Worm (Caenorhabditis elegans) whole organism, L4/young adult: Measurements from ENCODE around the gene Y55F3AM.21.
"Not testable (repeated sequence)": the region's sequence is repeated elsewhere in the genome, so short reads cannot be mapped to it uniquely, and the experiment has no call there.

Source experiments
- W03F9.2 ChIP-seq: fragments of 150-350 bp; optimal IDR thresholded peaks from 2 replicates; lab custom pipeline; 2014; ENCODE audit warnings: missing biosample characterization, missing genetic modification characterization
- dao-5 ChIP-seq: sonication (generic microtip); optimal IDR thresholded peaks from 2 replicates; lab custom pipeline; 2016; ENCODE audit warnings: missing genotype, missing genetic modification characterization, moderate library complexity, missing compliant biosample characterization
- him-1 ChIP-seq: sonication (generic microtip); optimal IDR thresholded peaks from 2 replicates; lab custom pipeline; 2016; ENCODE audit warnings: missing genotype, missing genetic modification reagents, missing genetic modification characterization, missing compliant biosample characterization

The Y55F3AM.21 gene

DNA sequence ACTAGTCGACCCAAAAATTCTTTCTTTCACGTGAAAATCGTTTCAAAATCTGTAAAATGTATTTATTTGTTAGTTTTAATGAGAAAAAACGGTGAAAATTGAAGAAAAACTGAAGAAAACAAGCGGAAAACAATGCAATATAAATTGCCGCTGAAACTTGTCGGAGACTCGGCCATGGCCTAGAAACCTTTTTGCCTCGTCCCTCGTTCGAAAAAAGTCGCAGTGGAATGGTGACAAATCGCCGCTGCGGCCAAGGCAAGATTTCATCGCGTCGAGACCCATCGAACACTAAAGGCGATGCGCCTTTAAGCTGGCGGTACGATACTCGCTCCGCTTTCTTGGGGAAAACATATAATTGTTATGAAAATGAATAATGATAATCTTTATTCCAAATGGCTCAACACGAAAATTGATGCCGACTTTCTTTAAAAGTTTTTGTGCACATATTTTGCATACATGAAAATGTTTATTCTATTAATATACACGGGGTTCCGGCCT is at the start of gene Y55F3AM.21:
Y55F3AM.21 (minus strand) TSS at position 51 of the 498 bp plus-strand sequence.
- not testable (repeated sequence) for TF ChIP-seq W03F9.2 (tag; lab: Kevin White, UChicago); him-1; dao-5

- TF ChIP-seq dao-5 (no peak), him-1 (no peak), W03F9.2 (tag; lab: Kevin White, UChicago) (no peak)
Measured at ce11 chrIV:1097153-1097552, 45.7 kb upstream of the Y55F3AM.21 start, which contains the start of gene cox-18. Gene cox-18, plus strand, starts transcription at chrIV:1097453.

DNA sequence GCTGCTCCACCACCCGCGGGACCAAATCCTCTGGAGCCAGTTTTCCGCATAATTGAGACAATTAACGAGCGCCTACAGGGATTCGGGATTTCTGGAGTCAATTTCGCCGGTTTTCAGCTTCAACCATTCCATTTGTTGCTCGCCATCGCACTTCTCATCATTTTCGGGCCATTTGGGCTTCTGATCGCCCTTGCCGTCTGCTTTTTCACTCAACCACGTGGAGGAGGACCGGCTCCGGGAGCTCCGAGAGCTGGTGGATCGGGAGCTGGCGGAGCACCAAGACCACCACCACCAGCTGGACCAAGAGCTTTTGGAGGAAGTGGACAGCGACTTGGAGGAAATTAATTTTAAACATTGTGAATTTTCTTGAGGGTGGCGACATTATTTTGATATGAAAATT is 44.7 kb upstream of the Y55F3AM.21 start:
- TF ChIP-seq him-1 = no peak

ce11 chrIV:1093870-1094564 is 42.5 kb upstream of the Y55F3AM.21 start, which contains the start of the genes cct-8 and Y55F3AR.2:
Gene cct-8, minus strand, starts transcription at chrIV:1093920.
Gene Y55F3AR.2, plus strand, starts transcription at chrIV:1094541.
- no peak for TF ChIP-seq dao-5
- TF ChIP-seq him-1 = peak; percentile 94
- TF ChIP-seq W03F9.2 (tag; lab: Kevin White, UChicago) = peak; percentile 97

ce11 chrIV:1086913-1087312 is 35.4 kb upstream of the Y55F3AM.21 start, which contains the start of gene csn-4:
Gene csn-4, minus strand, starts transcription at chrIV:1087013.
- TF ChIP-seq W03F9.2 (tag; lab: Kevin White, UChicago) (no peak), him-1 (no peak), dao-5 (no peak)

DNA sequence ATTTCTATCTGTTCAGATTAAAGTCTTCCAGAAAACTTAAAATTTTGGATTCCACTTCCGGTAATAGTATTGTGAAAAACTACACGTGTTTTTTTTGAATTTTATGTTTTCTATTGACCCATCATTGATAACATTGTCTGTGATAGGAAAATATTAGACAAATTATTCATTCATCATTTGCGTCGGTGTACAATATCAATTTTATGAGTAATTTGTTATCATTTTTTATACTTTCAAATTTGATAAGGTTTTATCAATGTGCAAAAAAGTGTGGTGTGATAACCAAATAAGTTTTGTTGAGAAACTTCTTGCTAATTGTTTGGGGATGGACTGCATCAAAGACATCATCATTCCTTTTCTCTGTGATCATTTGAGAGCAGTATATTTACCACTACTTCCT is 24.0 kb upstream of the Y55F3AM.21 start:
- no peak for TF ChIP-seq dao-5
- TF ChIP-seq him-1 = no peak
- TF ChIP-seq W03F9.2 (tag; lab: Kevin White, UChicago) = no peak

- no peak for TF ChIP-seq dao-5
- no peak for TF ChIP-seq him-1
Measured at ce11 chrIV:1074069-1074468, 22.6 kb upstream of the Y55F3AM.21 start.

DNA sequence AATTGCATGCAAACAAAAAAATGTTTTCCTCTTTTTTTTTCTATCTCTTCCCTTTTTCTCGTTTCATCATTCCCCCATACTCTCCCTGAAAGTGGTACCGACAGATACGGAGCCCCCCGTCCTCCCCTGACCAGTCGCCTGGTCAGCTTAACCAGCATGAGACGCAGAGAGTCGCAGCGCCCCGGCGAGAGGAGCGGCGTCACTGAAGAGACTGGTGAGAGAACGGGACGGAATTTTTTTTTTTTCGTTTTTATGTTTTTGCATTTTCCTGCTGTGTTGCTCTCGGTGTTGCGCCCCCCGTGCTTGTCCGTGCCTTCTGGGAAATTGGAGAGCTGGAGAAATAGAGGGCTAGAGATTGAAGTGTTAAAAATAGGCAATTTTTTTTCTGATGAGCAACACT is 18.9 kb upstream of the Y55F3AM.21 start:
- no peak for TF ChIP-seq dao-5
- peak; percentile 14 for TF ChIP-seq W03F9.2 (tag; lab: Kevin White, UChicago)
- peak; percentile 77 for TF ChIP-seq him-1

DNA sequence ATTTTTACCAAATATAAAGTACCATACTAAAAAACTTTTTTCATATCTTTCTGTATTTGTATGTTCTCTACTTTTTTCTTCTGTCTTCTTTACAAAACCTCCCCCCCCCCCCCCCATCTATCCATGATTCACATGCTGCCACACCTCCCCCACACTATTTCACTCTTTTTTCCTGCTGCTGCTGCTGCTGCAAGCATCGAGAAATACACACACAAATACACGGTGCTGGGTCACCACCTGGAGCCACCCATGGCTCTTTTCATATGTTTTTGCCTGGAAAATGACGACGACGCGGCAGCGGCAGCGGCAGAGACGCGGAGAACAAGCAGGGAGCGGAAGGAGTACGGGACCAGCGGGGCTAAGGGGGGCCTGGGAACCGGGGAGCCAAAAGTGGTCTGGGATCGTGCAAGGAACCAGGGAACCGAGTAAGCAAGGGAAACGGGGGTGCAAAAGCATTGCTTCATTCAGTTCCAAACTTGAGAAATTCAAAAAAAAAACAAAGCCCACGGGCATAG is 17.3 kb upstream of the Y55F3AM.21 start:
- no peak for TF ChIP-seq W03F9.2 (tag; lab: Kevin White, UChicago)
- TF ChIP-seq him-1 = no peak
- TF ChIP-seq dao-5 = no peak

- TF ChIP-seq dao-5 = no peak
- no peak for TF ChIP-seq him-1
- no peak for TF ChIP-seq W03F9.2 (tag; lab: Kevin White, UChicago)
Measured at ce11 chrIV:1067430-1067829, 15.9 kb upstream of the Y55F3AM.21 start, which contains the start of gene znf-782. Gene znf-782, minus strand, starts transcription at chrIV:1067525.

ce11 chrIV:1065569-1065968 is 14.1 kb upstream of the Y55F3AM.21 start:
- TF ChIP-seq W03F9.2 (tag; lab: Kevin White, UChicago) (no peak), him-1 (no peak), dao-5 (no peak)

ce11 chrIV:1064289-1064848 is 12.9 kb upstream of the Y55F3AM.21 start:
- TF ChIP-seq dao-5 = no peak
- no peak for TF ChIP-seq W03F9.2 (tag; lab: Kevin White, UChicago)
- no peak for TF ChIP-seq him-1

DNA sequence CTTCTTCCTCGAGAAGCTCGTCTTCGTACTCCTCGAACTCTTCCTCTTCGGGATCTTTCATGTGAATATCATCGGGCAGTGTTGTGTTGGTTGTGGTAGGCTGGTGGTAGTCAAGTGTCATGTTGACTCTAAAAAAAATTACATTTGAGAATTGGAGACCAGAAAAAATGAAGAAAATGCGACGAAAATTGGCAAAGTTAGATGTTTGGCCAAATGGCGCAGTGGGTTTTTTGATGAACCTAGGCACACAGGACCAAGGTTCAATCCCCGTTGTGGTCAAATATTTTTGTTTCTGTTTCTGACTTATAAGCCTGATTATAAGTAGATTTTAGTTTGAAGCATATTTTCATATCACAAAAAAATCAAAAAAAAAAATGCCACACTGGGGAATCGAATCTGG is 11.6 kb upstream of the Y55F3AM.21 start:
- TF ChIP-seq W03F9.2 (tag; lab: Kevin White, UChicago) = no peak
- TF ChIP-seq him-1 = no peak
- TF ChIP-seq dao-5 = no peak

ce11 chrIV:1058504-1058903 is 7.0 kb upstream of the Y55F3AM.21 start:
- TF ChIP-seq dao-5 (no peak), him-1 (no peak), W03F9.2 (tag; lab: Kevin White, UChicago) (no peak)
